Worm (Caenorhabditis elegans) whole organism, late embryonic: ENCODE measurements around the gene str-220.

Experiments used
- C38D4.7 ChIP-seq: fragments of 200-800 bp; sonication (Bioruptor generic); optimal IDR thresholded peaks from 2 replicates; lab custom pipeline; 2018; ENCODE audit warnings: mild to moderate bottlenecking, missing genetic modification characterization, moderate library complexity, missing compliant biosample characterization
- K02D7.2 ChIP-seq: sonication (generic microtip); optimal IDR thresholded peaks from 2 replicates; lab custom pipeline; 2017; ENCODE audit warnings: mild to moderate bottlenecking, missing genetic modification characterization, missing compliant biosample characterization
- K09A11.1 ChIP-seq: sonication (generic microtip); optimal IDR thresholded peaks from 2 replicates; lab custom pipeline; 2017; ENCODE audit warnings: antibody characterized with exemption, mild to moderate bottlenecking, missing genetic modification characterization, missing compliant biosample characterization; ENCODE audit not compliant: insufficient read depth
- ama-1 ChIP-seq: fragments of 150-350 bp; optimal IDR thresholded peaks from 2 replicates; lab custom pipeline; 2014
- ceh-19 ChIP-seq: fragments of 200-800 bp; sonication (Bioruptor generic); optimal IDR thresholded peaks from 2 replicates; lab custom pipeline; 2018; ENCODE audit warnings: mild to moderate bottlenecking, missing genetic modification characterization, missing compliant biosample characterization
- ceh-22 ChIP-seq: sonication (generic microtip); optimal IDR thresholded peaks from 2 replicates; lab custom pipeline; 2017; ENCODE audit warnings: missing biosample characterization, missing genetic modification characterization
- ceh-31 ChIP-seq: sonication (generic microtip); optimal IDR thresholded peaks from 2 replicates; lab custom pipeline; 2016; ENCODE audit warnings: missing genetic modification characterization, missing compliant biosample characterization
- ceh-34 ChIP-seq: sonication (generic microtip); optimal IDR thresholded peaks from 2 replicates; lab custom pipeline; 2016; ENCODE audit warnings: mild to moderate bottlenecking, missing genetic modification characterization, missing compliant biosample characterization
- ceh-6 ChIP-seq: fragments of 200-800 bp; sonication (Bioruptor generic); optimal IDR thresholded peaks from 2 replicates; lab custom pipeline; 2018; ENCODE audit warnings: mild to moderate bottlenecking, missing genetic modification characterization, missing compliant biosample characterization
- ceh-9 ChIP-seq: sonication (generic microtip); optimal IDR thresholded peaks from 2 replicates; lab custom pipeline; 2016; ENCODE audit warnings: mild to moderate bottlenecking, missing genetic modification characterization, inconsistent platforms, missing compliant biosample characterization
- che-1 ChIP-seq: sonication (generic microtip); optimal IDR thresholded peaks from 2 replicates; lab custom pipeline; 2016; ENCODE audit warnings: mild to moderate bottlenecking, missing genetic modification characterization, missing compliant biosample characterization
- dve-1 ChIP-seq: sonication (generic microtip); optimal IDR thresholded peaks from 2 replicates; lab custom pipeline; 2017; ENCODE audit warnings: antibody characterized with exemption, mild to moderate bottlenecking, missing genetic modification characterization, missing compliant biosample characterization
- elt-2 ChIP-seq: sonication (generic microtip); optimal IDR thresholded peaks from 2 replicates; lab custom pipeline; 2016; ENCODE audit warnings: missing genetic modification reagents, missing genetic modification characterization, missing compliant biosample characterization
- elt-4 ChIP-seq: sonication (generic microtip); optimal IDR thresholded peaks from 2 replicates; lab custom pipeline; 2016; ENCODE audit warnings: missing genetic modification characterization, missing compliant biosample characterization
- ets-4 ChIP-seq: sonication (generic microtip); optimal IDR thresholded peaks from 2 replicates; lab custom pipeline; 2016; ENCODE audit warnings: missing genetic modification characterization, missing compliant biosample characterization
- fax-1 ChIP-seq: sonication (generic microtip); optimal IDR thresholded peaks from 2 replicates; lab custom pipeline; 2016; ENCODE audit warnings: missing genotype, missing genetic modification characterization, missing compliant biosample characterization
- fkh-10 ChIP-seq: fragments of 150-350 bp; optimal IDR thresholded peaks from 2 replicates; lab custom pipeline; 2014; ENCODE audit warnings: missing biosample characterization, missing genetic modification reagents, missing genetic modification characterization
- gmeb-2 ChIP-seq: sonication (generic microtip); optimal IDR thresholded peaks from 2 replicates; lab custom pipeline; 2016; ENCODE audit warnings: missing genetic modification characterization, inconsistent platforms, missing compliant biosample characterization
- hlh-13 ChIP-seq: fragments of 200-800 bp; sonication (Bioruptor generic); optimal IDR thresholded peaks from 2 replicates; lab custom pipeline; 2018; ENCODE audit warnings: mild to moderate bottlenecking, missing genetic modification characterization, missing compliant biosample characterization
- hlh-15 ChIP-seq: sonication (generic microtip); optimal IDR thresholded peaks from 2 replicates; lab custom pipeline; 2016; ENCODE audit warnings: missing genetic modification characterization, missing compliant biosample characterization
- hlh-30 ChIP-seq: sonication (generic microtip); optimal IDR thresholded peaks from 2 replicates; lab custom pipeline; 2017; ENCODE audit warnings: antibody characterized with exemption, missing genetic modification characterization, missing compliant biosample characterization; ENCODE audit not compliant: insufficient read depth
- hlh-6 ChIP-seq: sonication (generic microtip); optimal IDR thresholded peaks from 2 replicates; lab custom pipeline; 2016; ENCODE audit warnings: missing genotype, missing genetic modification characterization, missing compliant biosample characterization
- madf-2 ChIP-seq: sonication (generic microtip); optimal IDR thresholded peaks from 2 replicates; lab custom pipeline; 2017; ENCODE audit warnings: missing genetic modification characterization, missing compliant biosample characterization
- nfya-1 ChIP-seq: sonication (generic microtip); optimal IDR thresholded peaks from 2 replicates; lab custom pipeline; 2017; ENCODE audit warnings: missing genetic modification characterization, mild to moderate bottlenecking, missing compliant biosample characterization, antibody characterized with exemption, moderate library complexity
- nhr-11 ChIP-seq: fragments of 150-350 bp; optimal IDR thresholded peaks from 2 replicates; lab custom pipeline; 2014; ENCODE audit warnings: missing biosample characterization, missing genetic modification characterization
- nhr-232 ChIP-seq: sonication (generic microtip); optimal IDR thresholded peaks from 2 replicates; lab custom pipeline; 2016; ENCODE audit warnings: missing genetic modification characterization, missing compliant biosample characterization
- pha-2 ChIP-seq: sonication (generic microtip); optimal IDR thresholded peaks from 2 replicates; lab custom pipeline; 2017; ENCODE audit warnings: mild to moderate bottlenecking, missing genetic modification characterization, missing compliant biosample characterization
- pros-1 ChIP-seq: fragments of 150-350 bp; optimal IDR thresholded peaks from 2 replicates; lab custom pipeline; 2014; ENCODE audit warnings: missing biosample characterization, missing genetic modification reagents, missing genetic modification characterization
- ref-2 ChIP-seq: sonication (generic microtip); optimal IDR thresholded peaks from 2 replicates; lab custom pipeline; 2016; ENCODE audit warnings: missing genetic modification characterization, missing compliant biosample characterization
- rnt-1 ChIP-seq: sonication (generic microtip); optimal IDR thresholded peaks from 2 replicates; lab custom pipeline; 2016; ENCODE audit warnings: missing genetic modification characterization, missing compliant biosample characterization
- sox-4 ChIP-seq: sonication (generic microtip); optimal IDR thresholded peaks from 2 replicates; lab custom pipeline; 2017; ENCODE audit warnings: mild to moderate bottlenecking, missing genetic modification characterization, inconsistent platforms, missing compliant biosample characterization
- tbx-2 ChIP-seq: sonication (generic microtip); optimal IDR thresholded peaks from 2 replicates; lab custom pipeline; 2016; ENCODE audit warnings: missing genetic modification characterization, missing compliant biosample characterization
- ttx-3 ChIP-seq: sonication (generic microtip); optimal IDR thresholded peaks from 2 replicates; lab custom pipeline; 2016; ENCODE audit warnings: missing genetic modification reagents, missing genetic modification characterization, missing compliant biosample characterization
- unc-42 ChIP-seq: sonication (generic microtip); optimal IDR thresholded peaks from 2 replicates; lab custom pipeline; 2016; ENCODE audit warnings: missing genotype, missing genetic modification characterization, missing compliant biosample characterization
- unc-86 ChIP-seq: sonication (generic microtip); optimal IDR thresholded peaks from 2 replicates; lab custom pipeline; 2016; ENCODE audit warnings: missing genetic modification characterization, missing compliant biosample characterization
- ztf-16 ChIP-seq: sonication (generic microtip); optimal IDR thresholded peaks from 2 replicates; lab custom pipeline; 2017; ENCODE audit warnings: missing genetic modification characterization, missing compliant biosample characterization

str-220 gene

ce11 chrIV:7176887-7177286, 5.8 kb upstream of the str-220 start, which contains the start of gene str-44:
Gene str-44, plus strand, starts transcription at chrIV:7177187.
- TF ChIP-seq ceh-34 (tag; lab: Kevin White, UChicago) (no peak), sox-4 (tag; lab: Kevin White, UChicago) (no peak)

- TF ChIP-seq fkh-10 (GFP tag; lab: Kevin White, UChicago) = no peak
- no peak for TF ChIP-seq elt-2 (tag; lab: Kevin White, UChicago)
Measured at ce11 chrIV:7175346-7175745, 4.2 kb upstream of the str-220 start, which contains the start of gene C42D4.19. Gene C42D4.19, plus strand, starts transcription at chrIV:7175646.

- TF ChIP-seq gmeb-2 (tag; lab: Kevin White, UChicago) (no peak), tbx-2 (tag; lab: Kevin White, UChicago) (no peak), dve-1 (tag; lab: Kevin White, UChicago) (no peak), pha-2 (tag; lab: Kevin White, UChicago) (no peak), hlh-13 (GFP tag; lab: Kevin White, UChicago) (no peak), K09A11.1 (tag; lab: Kevin White, UChicago) (no peak)
- TF ChIP-seq, all 69 proteins: peak for 0
Measured at ce11 chrIV:7173489-7173888, 2.4 kb upstream of the str-220 start, which contains the start of gene str-1. Gene str-1, plus strand, starts transcription at chrIV:7173789.

- TF ChIP-seq hlh-30 (tag; lab: Kevin White, UChicago) (peak; percentile 45), ref-2 (no peak), unc-86 (no peak), ets-4 (tag; lab: Kevin White, UChicago) (no peak)
Measured at ce11 chrIV:7167983-7168760, 3.0 kb downstream of the str-220 start, which contains the start of gene skr-16. Gene skr-16, plus strand, starts transcription at chrIV:7168710.

ce11 chrIV:7166553-7166952, 4.6 kb downstream of the str-220 start, which contains the start of gene C42D4.18:
Gene C42D4.18, plus strand, starts transcription at chrIV:7166783.
- TF ChIP-seq hlh-30 (tag; lab: Kevin White, UChicago) (peak; percentile 4), ceh-31 (no peak), ama-1 (lab: Kevin White, UChicago) (no peak), ztf-16 (no peak)

- TF ChIP-seq elt-4 (tag; lab: Kevin White, UChicago) (no peak), ceh-19 (no peak), pros-1 (tag; lab: Kevin White, UChicago) (no peak), hlh-13 (GFP tag; lab: Kevin White, UChicago) (no peak), hlh-30 (tag; lab: Kevin White, UChicago) (no peak), K02D7.2 (no peak), che-1 (tag; lab: Kevin White, UChicago) (no peak), nfya-1 (tag; lab: Kevin White, UChicago) (no peak), unc-86 (no peak), ttx-3 (tag; lab: Kevin White, UChicago) (no peak), nhr-11 (no peak)
Measured at ce11 chrIV:7165723-7166122, 5.4 kb downstream of the str-220 start, which contains the start of gene rpc-1. Gene rpc-1, minus strand, starts transcription at chrIV:7165748.

- no peak for TF ChIP-seq ceh-6
- TF ChIP-seq hlh-15 (tag; lab: Kevin White, UChicago) = no peak
- TF ChIP-seq ceh-9 = no peak
- TF ChIP-seq ceh-22 = no peak
- no peak for TF ChIP-seq hlh-6
- no peak for TF ChIP-seq unc-42 (tag; lab: Kevin White, UChicago)
- TF ChIP-seq rnt-1 = no peak
- TF ChIP-seq madf-2 (tag; lab: Kevin White, UChicago) = no peak
- TF ChIP-seq K02D7.2 = no peak
- TF ChIP-seq nhr-232 (tag; lab: Kevin White, UChicago) = no peak
- TF ChIP-seq nhr-11 = no peak
- TF ChIP-seq fax-1 (tag; lab: Kevin White, UChicago) = no peak
- TF ChIP-seq C38D4.7 (GFP tag; lab: Kevin White, UChicago) = no peak
- no peak for TF ChIP-seq ref-2
Measured at ce11 chrIV:7159586-7159985, 11.5 kb downstream of the str-220 start.
